Fruit fly (Drosophila melanogaster) whole organism, embryonic: ENCODE results near the gene Cp7Fa.

ENCODE experiments used
- CG11723 ChIP-seq: fragments of 200-800 bp; sonication (Bioruptor generic); optimal IDR thresholded peaks from 2 replicates; lab custom pipeline; 2017; ENCODE audit warnings: missing biosample characterization, mild to moderate bottlenecking, missing genetic modification characterization
- CG12236 ChIP-seq: fragments of 200-800 bp; sonication (Bioruptor generic); optimal IDR thresholded peaks from 2 replicates; lab custom pipeline; 2016; ENCODE audit warnings: missing biosample characterization, missing genetic modification characterization
- CG14710 ChIP-seq: fragments of 200-800 bp; sonication (Bioruptor generic); optimal IDR thresholded peaks from 3 replicates; lab custom pipeline; 2019; ENCODE audit warnings: missing biosample characterization, mild to moderate bottlenecking, missing genetic modification characterization, moderate library complexity
- CG15269 ChIP-seq: fragments of 200-800 bp; sonication (Bioruptor generic); optimal IDR thresholded peaks from 2 replicates; lab custom pipeline; 2018; ENCODE audit warnings: missing biosample characterization, mild to moderate bottlenecking, missing genetic modification characterization, moderate library complexity
- CG1832 ChIP-seq: fragments of 200-800 bp; sonication (Bioruptor generic); optimal IDR thresholded peaks from 2 replicates; lab custom pipeline; 2017; ENCODE audit warnings: missing biosample characterization, mild to moderate bottlenecking, missing genetic modification characterization, inconsistent platforms
- CG2116 ChIP-seq: fragments of 200-800 bp; sonication (Bioruptor generic); optimal IDR thresholded peaks from 3 replicates; lab custom pipeline; 2018; ENCODE audit warnings: missing biosample characterization, mild to moderate bottlenecking, missing genetic modification characterization
- CG2712 ChIP-seq: fragments of 200-800 bp; optimal IDR thresholded peaks from 3 replicates; lab custom pipeline; 2019; ENCODE audit warnings: missing biosample characterization, mild to moderate bottlenecking, missing genetic modification characterization, moderate library complexity
- CG30431 ChIP-seq: fragments of 200-800 bp; sonication (Bioruptor generic); optimal IDR thresholded peaks from 2 replicates; lab custom pipeline; 2017; ENCODE audit warnings: missing biosample characterization, missing genetic modification characterization
- CG32772 ChIP-seq: fragments of 200-800 bp; sonication (Bioruptor generic); IDR thresholded peaks from 2 replicates; pipeline ENCODE4 v1.3.6; 2022; ENCODE audit warnings: missing biosample characterization, missing genetic modification characterization
- CG8924 ChIP-seq: fragments of 200-800 bp; optimal IDR thresholded peaks from 3 replicates; lab custom pipeline; 2019; ENCODE audit warnings: missing biosample characterization, mild to moderate bottlenecking, missing genetic modification characterization, moderate library complexity
- D ChIP-seq, 2 experiments: fragments of 200-800 bp in 1 of 2; fragments of >200 bp in 1 of 2; sonication (Bioruptor generic) in 1 of 2; optimal IDR thresholded peaks; 2 replicates in 1 of 2; 3 replicates in 1 of 2; lab custom pipeline; 2017; ENCODE audit warnings: mild to moderate bottlenecking in 1 of 2, missing biosample characterization in 1 of 2, missing genetic modification characterization in 1 of 2, missing genetic modification reagents in 1 of 2
- Dref ChIP-seq: fragments of 200-800 bp; sonication (Bioruptor generic); IDR thresholded peaks from 2 replicates; pipeline ENCODE4 v1.3.6; 2022; ENCODE audit warnings: missing biosample characterization, missing genetic modification characterization
- Eip74EF ChIP-seq, 2 experiments: fragments of 200-800 bp in 1 of 2; fragments of >200 bp in 1 of 2; sonication (Bioruptor generic) in 1 of 2; optimal IDR thresholded peaks; 2 replicates each; lab custom pipeline; 2017 to 2019; ENCODE audit warnings: missing biosample characterization in 2 of 2, missing genetic modification characterization in 2 of 2, mild to moderate bottlenecking in 1 of 2, moderate library complexity in 1 of 2
- Kr ChIP-seq: fragments of 200-800 bp; sonication (Bioruptor generic); optimal IDR thresholded peaks from 2 replicates; lab custom pipeline; 2017; ENCODE audit warnings: missing biosample characterization, mild to moderate bottlenecking, missing genetic modification characterization
- Med ChIP-seq: fragments of 200-800 bp; sonication (Bioruptor generic); peaks from one replicate; lab custom pipeline; 2016; ENCODE audit warnings: missing biosample characterization, missing genetic modification characterization, mild to moderate bottlenecking, inconsistent platforms, moderate library complexity
- Myb ChIP-seq: fragments of 200-800 bp; sonication (Bioruptor generic); optimal IDR thresholded peaks from 2 replicates; lab custom pipeline; 2016; ENCODE audit warnings: missing biosample characterization, missing genetic modification characterization
- NC2α ChIP-seq: fragments of 200-800 bp; sonication (Bioruptor generic); optimal IDR thresholded peaks from 2 replicates; lab custom pipeline; 2016; ENCODE audit warnings: missing biosample characterization, missing genetic modification characterization
- Nf-YC ChIP-seq: fragments of 200-800 bp; optimal IDR thresholded peaks from 3 replicates; lab custom pipeline; 2019; ENCODE audit warnings: missing biosample characterization, mild to moderate bottlenecking, missing genetic modification characterization, moderate library complexity
- Ravus ChIP-seq: fragments of 200-800 bp; sonication (Bioruptor generic); IDR thresholded peaks from 2 replicates; pipeline ENCODE4 v1.3.6; 2022; ENCODE audit warnings: missing biosample characterization, missing genetic modification characterization
- Stat92E ChIP-seq, 3 experiments: fragments of >200 bp in 2 of 3; fragments of 200-800 bp in 1 of 3; sonication (Bioruptor generic) in 1 of 3; optimal IDR thresholded peaks; 2 replicates each; lab custom pipeline; 2017 to 2019; ENCODE audit warnings: missing biosample characterization in 3 of 3, missing genetic modification characterization in 3 of 3, mild to moderate bottlenecking in 1 of 3, moderate library complexity in 1 of 3
- Xbp1 ChIP-seq: fragments of 200-800 bp; sonication (Bioruptor generic); optimal IDR thresholded peaks from 3 replicates; lab custom pipeline; 2016; ENCODE audit warnings: missing biosample characterization, mild to moderate bottlenecking, missing genetic modification characterization
- aop ChIP-seq: fragments of 200-800 bp; sonication (Bioruptor generic); IDR thresholded peaks from 2 replicates; pipeline ENCODE4 v1.3.6; 2022; ENCODE audit warnings: missing biosample characterization, missing genetic modification characterization
- ap ChIP-seq: fragments of 200-800 bp; sonication (Bioruptor generic); IDR thresholded peaks from 2 replicates; pipeline ENCODE4 v1.3.6; 2022; ENCODE audit warnings: missing biosample characterization, missing genetic modification characterization
- chinmo ChIP-seq: fragments of 200-800 bp; sonication (Bioruptor generic); IDR thresholded peaks from 4 replicates; pipeline ENCODE4 v1.3.6; 2022; ENCODE audit warnings: missing biosample characterization, missing genetic modification characterization; ENCODE audit not compliant: partially characterized antibody
- crol ChIP-seq: fragments of 200-800 bp; sonication (Bioruptor generic); IDR thresholded peaks from 2 replicates; pipeline ENCODE4 v1.3.6; 2022; ENCODE audit warnings: missing biosample characterization, missing genetic modification characterization
- gcm ChIP-seq: fragments of 200-800 bp; sonication (Bioruptor generic); optimal IDR thresholded peaks from 2 replicates; lab custom pipeline; 2019; ENCODE audit warnings: missing biosample characterization, mild to moderate bottlenecking, missing genetic modification characterization, moderate library complexity
- grn ChIP-seq: fragments of 200-800 bp; sonication (Bioruptor generic); optimal IDR thresholded peaks from 3 replicates; lab custom pipeline; 2017; ENCODE audit warnings: missing biosample characterization, missing genetic modification characterization
- gsb-n ChIP-seq: fragments of 200-800 bp; sonication (Bioruptor generic); optimal IDR thresholded peaks from 3 replicates; lab custom pipeline; 2018; ENCODE audit warnings: missing biosample characterization, mild to moderate bottlenecking, missing genetic modification characterization
- kni ChIP-seq: fragments of 200-800 bp; sonication (Bioruptor generic); optimal IDR thresholded peaks from 3 replicates; lab custom pipeline; 2017; ENCODE audit warnings: mild to moderate bottlenecking, missing biosample characterization, missing genetic modification reagents, missing genetic modification characterization
- nom ChIP-seq: fragments of 200-800 bp; sonication (Bioruptor generic); optimal IDR thresholded peaks from 2 replicates; lab custom pipeline; 2017; ENCODE audit warnings: missing biosample characterization, missing genetic modification characterization, mild to moderate bottlenecking, moderate library complexity, missing genetic modification reagents
- org-1 ChIP-seq: fragments of 200-800 bp; sonication (Bioruptor generic); optimal IDR thresholded peaks from 2 replicates; lab custom pipeline; 2017; ENCODE audit warnings: missing biosample characterization, missing genetic modification characterization
- otp ChIP-seq: fragments of 200-800 bp; sonication (Bioruptor generic); IDR thresholded peaks from 3 replicates; pipeline ENCODE4, ENCODE4 v1.3.6; 2022; ENCODE audit warnings: missing biosample characterization, missing genetic modification characterization
- prd ChIP-seq, 3 experiments: fragments of >200 bp in 2 of 3; fragments of 200-800 bp in 1 of 3; sonication (Bioruptor generic) in 1 of 3; optimal IDR thresholded peaks in 2 of 3; IDR thresholded peaks in 1 of 3; 2 replicates in 2 of 3; 3 replicates in 1 of 3; pipeline versions ENCODE4 v1.3.6 to Lab custom; 2017 to 2022; ENCODE audit warnings: missing biosample characterization in 1 of 3, missing genetic modification characterization in 1 of 3
- pros ChIP-seq: fragments of 200-800 bp; sonication (Bioruptor generic); optimal IDR thresholded peaks from 3 replicates; lab custom pipeline; 2019; ENCODE audit warnings: missing biosample characterization, mild to moderate bottlenecking, missing genetic modification characterization, moderate library complexity
- repo ChIP-seq: fragments of 200-800 bp; sonication (Bioruptor generic); optimal IDR thresholded peaks from 2 replicates; lab custom pipeline; 2016; ENCODE audit warnings: missing biosample characterization, missing genetic modification characterization
- sd ChIP-seq: fragments of 200-800 bp; sonication (Bioruptor generic); optimal IDR thresholded peaks from 3 replicates; lab custom pipeline; 2018; ENCODE audit warnings: missing biosample characterization, mild to moderate bottlenecking, missing genetic modification characterization, moderate library complexity
- sna ChIP-seq: fragments of 200-800 bp; sonication (Bioruptor generic); IDR thresholded peaks from 2 replicates; pipeline ENCODE4 v1.3.6; 2022; ENCODE audit warnings: missing biosample characterization, missing genetic modification characterization; ENCODE audit not compliant: partially characterized antibody
- sqz ChIP-seq: fragments of 200-800 bp; sonication (Bioruptor generic); optimal IDR thresholded peaks from 3 replicates; lab custom pipeline; 2018; ENCODE audit warnings: missing biosample characterization, mild to moderate bottlenecking, missing genetic modification characterization
- ssp ChIP-seq: fragments of 200-800 bp; sonication (Bioruptor generic); IDR thresholded peaks from 2 replicates; pipeline ENCODE4 v1.3.6; 2022; ENCODE audit warnings: missing biosample characterization, missing genetic modification characterization
- tll ChIP-seq, 2 experiments: fragments of 200-800 bp in 1 of 2; fragments of >200 bp in 1 of 2; sonication (Bioruptor generic) in 1 of 2; optimal IDR thresholded peaks; 2 replicates each; lab custom pipeline; 2017 to 2019; ENCODE audit warnings: missing biosample characterization in 2 of 2, missing genetic modification characterization in 2 of 2, mild to moderate bottlenecking in 1 of 2, moderate library complexity in 1 of 2
- trh ChIP-seq: fragments of 200-800 bp; sonication (Bioruptor generic); optimal IDR thresholded peaks from 2 replicates; lab custom pipeline; 2016; ENCODE audit warnings: missing biosample characterization, missing genetic modification characterization
- twi ChIP-seq: fragments of 200-800 bp; optimal IDR thresholded peaks from 2 replicates; lab custom pipeline; 2019; ENCODE audit warnings: missing biosample characterization, mild to moderate bottlenecking, missing genetic modification characterization, moderate library complexity
- tx ChIP-seq: fragments of 200-800 bp; sonication (Bioruptor generic); optimal IDR thresholded peaks from 2 replicates; lab custom pipeline; 2016; ENCODE audit warnings: missing biosample characterization, missing genetic modification characterization

Gene Cp7Fa

DNA sequence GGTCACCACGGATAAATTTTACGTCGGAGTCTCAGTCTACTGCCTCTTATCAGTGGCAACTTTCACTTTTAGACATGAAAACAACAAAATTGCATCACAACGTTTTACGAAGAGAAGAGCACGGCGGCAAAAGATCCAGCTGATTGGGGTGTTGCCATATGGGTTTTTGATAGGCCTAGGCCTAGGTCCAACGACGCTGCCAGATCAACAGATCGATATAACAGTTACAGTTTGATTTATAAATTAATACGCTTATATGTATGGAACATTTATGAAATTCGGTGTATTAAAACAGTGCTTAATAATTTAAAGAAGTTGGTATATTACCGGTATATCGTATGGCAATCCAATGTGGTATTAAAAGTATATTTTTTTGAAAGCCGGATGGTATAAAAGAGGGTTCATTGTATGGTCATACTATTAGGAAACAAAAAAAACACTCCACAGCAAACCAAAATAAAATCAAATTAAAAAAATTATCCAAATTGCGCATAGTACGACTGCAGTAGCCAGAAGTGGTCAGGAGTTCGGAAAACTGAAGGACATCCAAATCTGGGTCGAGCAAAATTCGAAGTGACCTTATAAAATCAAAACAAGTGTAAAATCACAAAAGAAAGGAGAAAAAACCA, 33.9 kb upstream of the Cp7Fa start, which contains the start of gene CG1440 (continued):
- TF ChIP-seq CG30431 (GFP tag; lab: Kevin White, UChicago) (no peak), prd (optimal IDR thresholded peaks at IDR 0.05; lab: Kevin White, UChicago) (no peak), prd (GFP tag; IDR thresholded peaks at IDR 0.05; lab: Robert Waterston, UW) (0 out of 3 replicates have a peak, but pooled peaks have one; percentile 29), ssp (GFP tag; lab: Robert Waterston, UW) (no peak), Ravus (GFP tag; lab: Robert Waterston, UW) (no peak), Nf-YC (tag; lab: Kevin White, UChicago) (no peak)

DNA sequence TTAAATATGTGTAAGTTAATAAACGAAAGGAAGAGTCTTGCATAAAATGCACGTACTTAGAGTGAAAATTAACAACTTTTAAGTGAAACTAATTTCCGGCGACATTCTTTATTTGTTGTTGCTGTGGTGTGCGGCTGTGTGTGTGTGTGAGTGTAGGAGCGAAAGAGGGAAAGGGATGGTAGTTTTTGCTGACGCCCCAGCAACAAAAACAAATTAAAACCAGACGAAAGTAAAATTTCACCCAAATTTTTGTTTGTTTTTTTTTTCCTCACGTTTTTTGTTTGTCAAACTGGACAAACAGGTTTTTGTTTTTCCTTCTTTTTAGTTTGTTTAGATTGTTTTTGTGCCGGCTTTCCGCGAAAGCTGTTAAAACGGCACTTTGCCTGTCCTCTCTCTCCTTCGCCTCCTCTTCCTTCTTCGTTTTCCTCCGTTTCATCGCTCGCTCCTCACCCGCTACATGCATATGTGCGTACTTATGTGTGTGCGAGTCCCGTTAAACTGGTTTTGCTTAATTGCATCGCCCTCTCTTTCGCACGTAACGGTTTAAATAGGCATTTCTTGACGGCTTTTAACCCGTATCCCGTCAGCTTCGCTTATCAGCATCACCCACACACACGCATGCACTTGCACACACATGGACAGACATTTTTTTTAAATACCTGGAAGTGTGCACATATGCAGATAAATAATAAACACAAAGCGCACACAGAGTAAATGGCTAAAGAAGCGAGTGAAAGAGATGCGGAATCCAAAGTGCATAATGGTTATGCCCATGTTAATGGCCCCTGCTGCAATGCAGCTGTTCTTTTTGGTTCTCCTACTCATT, 33.2 kb upstream of the Cp7Fa start, which contains the start of gene Miga:
TSS of gene Miga (minus strand) at position 536 of the 826 bp plus-strand sequence.
- TF ChIP-seq CG2712 (tag; lab: Kevin White, UChicago), result no peak
- no peak for TF ChIP-seq trh (GFP tag; lab: Kevin White, UChicago)
- peak; percentile 7 for TF ChIP-seq CG14710 (tag; lab: Kevin White, UChicago)
- no peak for TF ChIP-seq CG11723 (GFP tag; lab: Kevin White, UChicago)
- TF ChIP-seq sd (tag; lab: Kevin White, UChicago), result peak; percentile 51
- peak; percentile 85; the same call in 1 of the 4 replicates for TF ChIP-seq chinmo (GFP tag; lab: Robert Waterston, UW)
- TF ChIP-seq kni (GFP tag; lab: Kevin White, UChicago), result peak; percentile 60
- peak; percentile 72 for TF ChIP-seq pros
- peak; percentile 58 for TF ChIP-seq Med
- peak in 1 of 2 experiments; percentile 12 for TF ChIP-seq Eip74EF (GFP tag; optimal IDR thresholded peaks at IDR 0.05; lab: Kevin White, UChicago)
- TF ChIP-seq Dref (GFP tag; lab: Robert Waterston, UW), result no peak
- peak; percentile 2 for TF ChIP-seq Myb
- peak in 1 of 3 experiments; percentile 53 for TF ChIP-seq Stat92E (GFP tag; optimal IDR thresholded peaks at IDR 0.05; lab: Kevin White, UChicago)
- peak; percentile 18 for TF ChIP-seq Kr (GFP tag; lab: Kevin White, UChicago)
- no peak for TF ChIP-seq CG30431 (GFP tag; lab: Kevin White, UChicago)
- TF ChIP-seq gsb-n (tag; lab: Kevin White, UChicago), result peak; percentile 33
- TF ChIP-seq aop (GFP tag; lab: Robert Waterston, UW), result no peak
- TF ChIP-seq CG8924 (tag; lab: Kevin White, UChicago), result peak; percentile 23
- TF ChIP-seq CG12236 (GFP tag; lab: Kevin White, UChicago), result no peak
- TF ChIP-seq org-1 (GFP tag; lab: Kevin White, UChicago), result no peak
- no peak for TF ChIP-seq Xbp1 (GFP tag; lab: Kevin White, UChicago)
- TF ChIP-seq nom (GFP tag; lab: Kevin White, UChicago), result peak; percentile 62
- TF ChIP-seq tx, result no peak
- TF ChIP-seq repo (GFP tag; lab: Kevin White, UChicago), result no peak
- peak; percentile 30 for TF ChIP-seq CG1832
- TF ChIP-seq otp (GFP tag; lab: Robert Waterston, UW), result 0 out of 3 replicates have a peak, but pooled peaks have one; percentile 5
- peak; percentile 68 for TF ChIP-seq crol (GFP tag; lab: Robert Waterston, UW)
- TF ChIP-seq NC2α (GFP tag; lab: Kevin White, UChicago), result no peak
- peak; percentile 21 for TF ChIP-seq D (optimal IDR thresholded peaks at IDR 0.05; lab: Kevin White, UChicago)
- TF ChIP-seq D (GFP tag; optimal IDR thresholded peaks at IDR 0.05; lab: Kevin White, UChicago), result no peak
- peak; percentile 22 for TF ChIP-seq CG15269
- TF ChIP-seq sna (GFP tag; lab: Robert Waterston, UW), result 0 out of 2 replicates have a peak, but pooled peaks have one; percentile 27
- TF ChIP-seq ap, result no peak
- TF ChIP-seq CG32772, result no peak
- TF ChIP-seq grn (GFP tag; lab: Kevin White, UChicago), result no peak
- TF ChIP-seq tll (GFP tag; optimal IDR thresholded peaks at IDR 0.05; lab: Kevin White, UChicago), result peak in 1 of 2 experiments; percentile 55
- no peak for TF ChIP-seq CG2116 (GFP tag; lab: Kevin White, UChicago)
- peak; percentile 19 for TF ChIP-seq sqz (GFP tag; lab: Kevin White, UChicago)
- peak; percentile 47 for TF ChIP-seq gcm
- peak; percentile 83 for TF ChIP-seq twi
